Worm (Caenorhabditis elegans): ENCODE measurements around the gene K06H7.7.

DNA sequence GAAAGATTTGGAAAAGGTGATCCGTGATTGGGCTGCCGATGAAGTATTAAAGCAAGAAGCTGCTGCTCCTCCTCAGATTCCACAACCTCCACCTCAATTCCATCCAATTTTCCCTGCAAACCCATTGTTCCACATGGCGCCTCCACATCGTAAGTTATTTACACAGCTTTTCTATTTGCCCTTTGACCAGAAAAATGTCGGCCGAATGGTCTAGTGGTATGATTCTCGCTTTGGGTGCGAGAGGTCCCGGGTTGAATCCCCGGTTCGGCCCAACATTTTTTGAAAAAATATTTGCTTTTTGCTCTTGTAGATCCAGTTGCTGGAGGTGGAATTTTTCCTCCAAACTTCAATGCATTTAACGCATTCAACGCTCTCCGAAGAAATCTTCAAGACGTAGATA is 16.1 kb downstream of the K06H7.7 start:
- TF ChIP-seq him-1 (tag; optimal IDR thresholded peaks at IDR 0.05) (no peak), W03F9.2 (tag; optimal IDR thresholded peaks at IDR 0.05) (no peak)

Measured in whole organism, L4/young adult.